Fruit fly (Drosophila melanogaster): ENCODE results near the gene CG18231.

- TF ChIP-seq Pif1A (GFP tag; optimal IDR thresholded peaks at IDR 0.05) (peak; percentile 13), Ets98B (GFP tag; IDR thresholded peaks at IDR 0.05) (no peak)
Measured at dm6 chr3L:18638487-18638886, 31.2 kb downstream of the CG18231 start.
